Worm (Caenorhabditis elegans): ENCODE data around the gene lgc-28.
"Not testable (repeated sequence)": the region's sequence is repeated elsewhere in the genome, so short reads cannot be mapped to it uniquely, and the experiment has no call there.

The lgc-28 gene

ce11 chrII:2628401-2628800, 3.5 kb downstream of the lgc-28 start (continued):
- no peak for TF ChIP-seq snpc-1.3 (tag; optimal IDR thresholded peaks at IDR 0.05; ENCODE audit: insufficient read depth)

- no peak for TF ChIP-seq F37B4.10 (GFP tag; IDR thresholded peaks at IDR 0.05)
- TF ChIP-seq mel-28 (tag; optimal IDR thresholded peaks at IDR 0.05; ENCODE audit: borderline replicate concordance) = no peak
Measured at ce11 chrII:2629270-2629669, 4.4 kb downstream of the lgc-28 start, which contains the start of gene sri-37. Gene sri-37, plus strand, starts transcription at chrII:2629570.

- TF ChIP-seq nhr-80 (tag; optimal IDR thresholded peaks at IDR 0.05) = no peak
- no peak for TF ChIP-seq madf-8 (GFP tag; conservative IDR thresholded peaks at IDR 0.05)
- TF ChIP-seq B0019.2 (GFP tag; conservative IDR thresholded peaks at IDR 0.05) = no peak
- TF ChIP-seq lin-54 (GFP tag; optimal IDR thresholded peaks at IDR 0.05) = no peak
- no peak for TF ChIP-seq snpc-4 (GFP tag; optimal IDR thresholded peaks at IDR 0.05)
- no peak for TF ChIP-seq snpc-4 (tag; optimal IDR thresholded peaks at IDR 0.05)
- no peak for TF ChIP-seq T07F8.4 (tag; optimal IDR thresholded peaks at IDR 0.05)
- TF ChIP-seq ets-4 (GFP tag; optimal IDR thresholded peaks at IDR 0.05) = no peak
Measured at ce11 chrII:2631169-2631568, 6.3 kb downstream of the lgc-28 start, which contains the start of gene D2062.1. Gene D2062.1, plus strand, starts transcription at chrII:2631469.

ce11 chrII:2637359-2637758, 12.5 kb downstream of the lgc-28 start, which contains the start of gene F22E5.21:
Gene F22E5.21, minus strand, starts transcription at chrII:2637459.
- TF ChIP-seq rec-8 (tag; optimal IDR thresholded peaks at IDR 0.05) = no peak
- no peak for TF ChIP-seq dpff-1 (tag; optimal IDR thresholded peaks at IDR 0.05)
- no peak for TF ChIP-seq nhr-120 (GFP tag; IDR thresholded peaks at IDR 0.05)
- TF ChIP-seq unc-62 (GFP tag; optimal IDR thresholded peaks at IDR 0.05) = no peak
- no peak for TF ChIP-seq egl-18 (GFP tag; IDR thresholded peaks at IDR 0.05)
- no peak for TF ChIP-seq tbp1 (GFP tag; optimal IDR thresholded peaks at IDR 0.05)
- no peak for TF ChIP-seq hrde-1 (tag; optimal IDR thresholded peaks at IDR 0.05; ENCODE audit: borderline replicate concordance)

- TF ChIP-seq lin-54 (GFP tag; optimal IDR thresholded peaks at IDR 0.05) (peak; percentile 50), efl-1 (GFP tag; optimal IDR thresholded peaks at IDR 0.05) (peak; percentile 30), dpl-1 (GFP tag; optimal IDR thresholded peaks at IDR 0.05) (peak; percentile 54), B0336.3 (GFP tag; IDR thresholded peaks at IDR 0.05) (no peak), mcd-1 (GFP tag; IDR thresholded peaks at IDR 0.05) (peak; percentile 85)
Measured at ce11 chrII:2638062-2638461, 13.2 kb downstream of the lgc-28 start, which contains the start of gene F22E5.9. Gene F22E5.9, plus strand, starts transcription at chrII:2638388.

ce11 chrII:2639401-2640088, 14.7 kb downstream of the lgc-28 start, which contains the start of gene F22E5.8:
Gene F22E5.8, plus strand, starts transcription at chrII:2640038.
- TF ChIP-seq die-1 (tag; optimal IDR thresholded peaks at IDR 0.05); rec-8 (tag; optimal IDR thresholded peaks at IDR 0.05); cebp-2 (GFP tag; IDR thresholded peaks at IDR 0.05): not testable (repeated sequence)

- no peak for TF ChIP-seq ccch-3 (GFP tag; optimal IDR thresholded peaks at IDR 0.05)
- no peak for TF ChIP-seq K11D2.4 (GFP tag; IDR thresholded peaks at IDR 0.05)
- TF ChIP-seq F57A8.1 (GFP tag; optimal IDR thresholded peaks at IDR 0.05) = no peak
- TF ChIP-seq C17E4.6 (GFP tag; IDR thresholded peaks at IDR 0.05) = no peak
- TF ChIP-seq ama-1 (optimal IDR thresholded peaks at IDR 0.05) = no peak
- TF ChIP-seq ama-1 (GFP tag; optimal IDR thresholded peaks at IDR 0.05) = no peak
- no peak for TF ChIP-seq zfh-2 (GFP tag; conservative IDR thresholded peaks at IDR 0.05)
- no peak for TF ChIP-seq F57C9.4 (tag; optimal IDR thresholded peaks at IDR 0.05)
- TF ChIP-seq fkh-3 (tag; optimal IDR thresholded peaks at IDR 0.05) = no peak
- TF ChIP-seq F55B11.4 (tag; optimal IDR thresholded peaks at IDR 0.05; ENCODE audit: borderline replicate concordance, insufficient read depth) = no peak
- TF ChIP-seq hrde-1 (tag; optimal IDR thresholded peaks at IDR 0.05; ENCODE audit: borderline replicate concordance) = no peak
- no peak for TF ChIP-seq Y79H2A.3 (GFP tag; conservative IDR thresholded peaks at IDR 0.05)
- TF ChIP-seq dpl-1 (GFP tag; optimal IDR thresholded peaks at IDR 0.05) = no peak
- TF ChIP-seq egrh-3 (GFP tag; IDR thresholded peaks at IDR 0.05) = no peak
Measured at ce11 chrII:2640982-2641381, 16.1 kb downstream of the lgc-28 start, which contains the start of gene F22E5.23. Gene F22E5.23, plus strand, starts transcription at chrII:2641282.
